Fruit fly (Drosophila melanogaster) whole organism, embryonic: Measurements from ENCODE around the gene CG33268.

ENCODE experiments used
- CG12744 ChIP-seq: fragments of 200-800 bp; sonication (Bioruptor generic); optimal IDR thresholded peaks from 2 replicates; lab custom pipeline; 2016; ENCODE audit warnings: missing biosample characterization, missing genetic modification characterization
- CG14050 ChIP-seq: fragments of 200-800 bp; sonication (Bioruptor generic); IDR thresholded peaks from 3 replicates; pipeline ENCODE4 v1.3.6; 2022; ENCODE audit warnings: missing biosample characterization, missing genetic modification characterization
- CG16779 ChIP-seq: fragments of 200-800 bp; sonication (Bioruptor generic); IDR thresholded peaks from 2 replicates; pipeline ENCODE4 v1.3.6; 2022; ENCODE audit warnings: missing biosample characterization, missing genetic modification characterization
- CG8478 ChIP-seq: fragments of >200 bp; optimal IDR thresholded peaks from 2 replicates; lab custom pipeline; 2018
- CG8765 ChIP-seq: fragments of 200-800 bp; sonication (Bioruptor generic); IDR thresholded peaks from 2 replicates; pipeline ENCODE4 v1.3.6; 2022; ENCODE audit warnings: missing biosample characterization, missing genetic modification characterization
- CkIIα-i1 ChIP-seq: fragments of 200-800 bp; sonication (Bioruptor generic); IDR thresholded peaks from 2 replicates; pipeline ENCODE4 v1.3.6; 2022; ENCODE audit warnings: missing biosample characterization, missing genetic modification characterization
- CrebB ChIP-seq: fragments of 200-800 bp; sonication (Bioruptor generic); optimal IDR thresholded peaks from 3 replicates; lab custom pipeline; 2018; ENCODE audit warnings: missing biosample characterization, mild to moderate bottlenecking, missing genetic modification characterization
- HmgZ ChIP-seq: fragments of 200-800 bp; sonication (Bioruptor generic); optimal IDR thresholded peaks from 2 replicates; lab custom pipeline; 2018; ENCODE audit warnings: missing biosample characterization, mild to moderate bottlenecking, missing genetic modification characterization
- Taf1 ChIP-seq: fragments of 200-800 bp; sonication (Bioruptor generic); IDR thresholded peaks from 2 replicates; pipeline ENCODE4 v1.3.6; 2022; ENCODE audit warnings: missing biosample characterization, missing genetic modification characterization
- bsh ChIP-seq, 2 experiments: fragments of 200-800 bp; sonication (Bioruptor generic); optimal IDR thresholded peaks; 2 replicates each; lab custom pipeline; 2017 to 2018; ENCODE audit warnings: mild to moderate bottlenecking in 2 of 2, missing biosample characterization in 2 of 2, missing genetic modification characterization in 2 of 2, moderate library complexity in 1 of 2

dm6 chr3L:11579919-11580318 is 11.1 kb downstream of the CG33268 start, which contains the start of gene CG43390:
- TF ChIP-seq Taf1 = no peak
- TF ChIP-seq CG8478 (lab: Kevin White, UChicago) = no peak
- TF ChIP-seq bsh (GFP tag; optimal IDR thresholded peaks at IDR 0.05; lab: Kevin White, UChicago) = no peak
- peak; percentile 73 for TF ChIP-seq CrebB
- TF ChIP-seq CG14050 (GFP tag; lab: Robert Waterston, UW) = no peak
- peak; percentile 68 for TF ChIP-seq HmgZ (tag; lab: Kevin White, UChicago)
- no peak for TF ChIP-seq CG16779 (GFP tag; lab: Robert Waterston, UW)
- no peak for TF ChIP-seq CkIIα-i1 (GFP tag; lab: Robert Waterston, UW)
- no peak for TF ChIP-seq CG8765 (GFP tag; lab: Robert Waterston, UW)
- TF ChIP-seq CG12744 = peak; percentile 7
